Worm (Caenorhabditis elegans) whole organism, L4 larva: Measurements from ENCODE around the gene str-146.

Experiments
- F44E2.7 ChIP-seq: fragments of 200-800 bp; sonication (Bioruptor generic); IDR thresholded peaks from 2 replicates; pipeline ENCODE4 v2.1.2; 2022; ENCODE audit warnings: missing genetic modification characterization, missing compliant biosample characterization
- R02D3.7 ChIP-seq: fragments of 150-350 bp; sonication (generic microtip); optimal IDR thresholded peaks from 3 replicates; lab custom pipeline; 2014; ENCODE audit warnings: missing biosample characterization, missing genetic modification characterization
- aly-2 ChIP-seq: sonication (generic microtip); optimal IDR thresholded peaks from 2 replicates; lab custom pipeline; 2018; ENCODE audit warnings: missing biosample characterization, missing genetic modification characterization
- ama-1 ChIP-seq: fragments of 150-350 bp; optimal IDR thresholded peaks from 2 replicates; lab custom pipeline; 2014; ENCODE audit warnings: inconsistent platforms, mixed read lengths
- daf-8 ChIP-seq: fragments of 200-800 bp; sonication (Bioruptor generic); IDR thresholded peaks from 2 replicates; pipeline ENCODE4 v1.3.6; 2022; ENCODE audit warnings: missing genetic modification characterization, missing compliant biosample characterization
- fos-1 ChIP-seq: fragments of 150-350 bp; optimal IDR thresholded peaks from 2 replicates; lab custom pipeline; 2014; ENCODE audit warnings: missing biosample characterization, missing genetic modification characterization
- lin-13 ChIP-seq: fragments of 150-350 bp; optimal IDR thresholded peaks from 2 replicates; lab custom pipeline; 2014; ENCODE audit warnings: missing biosample characterization, missing genetic modification reagents, missing genetic modification characterization
- lin-15B ChIP-seq: fragments of 150-350 bp; sonication (generic microtip); optimal IDR thresholded peaks from 3 replicates; lab custom pipeline; 2014; ENCODE audit warnings: missing biosample characterization, missing genetic modification characterization
- lsy-2 ChIP-seq, 2 experiments: fragments of 150-350 bp in 1 of 2; sonication (generic microtip) in 1 of 2; optimal IDR thresholded peaks; 2 replicates each; lab custom pipeline; 2014 to 2017; ENCODE audit warnings: missing biosample characterization in 2 of 2, missing genetic modification characterization in 2 of 2
- mdl-1 ChIP-seq, 2 experiments: fragments of 150-350 bp in 1 of 2; sonication (generic microtip) in 1 of 2; optimal IDR thresholded peaks; 2 replicates each; lab custom pipeline; 2014 to 2017; ENCODE audit warnings: missing biosample characterization in 2 of 2, missing genetic modification characterization in 2 of 2
- nhr-237 ChIP-seq: sonication (generic microtip); optimal IDR thresholded peaks from 2 replicates; lab custom pipeline; 2017; ENCODE audit warnings: missing biosample characterization, missing genetic modification characterization
- nhr-76 ChIP-seq: fragments of 150-350 bp; optimal IDR thresholded peaks from 2 replicates; lab custom pipeline; 2014; ENCODE audit warnings: missing biosample characterization, missing genetic modification characterization
- nhr-77 ChIP-seq: fragments of 150-350 bp; optimal IDR thresholded peaks from 2 replicates; lab custom pipeline; 2014; ENCODE audit warnings: missing biosample characterization, missing genetic modification characterization
- unc-39 ChIP-seq: sonication (generic microtip); optimal IDR thresholded peaks from 2 replicates; lab custom pipeline; 2017; ENCODE audit warnings: missing biosample characterization, missing genetic modification characterization

DNA sequence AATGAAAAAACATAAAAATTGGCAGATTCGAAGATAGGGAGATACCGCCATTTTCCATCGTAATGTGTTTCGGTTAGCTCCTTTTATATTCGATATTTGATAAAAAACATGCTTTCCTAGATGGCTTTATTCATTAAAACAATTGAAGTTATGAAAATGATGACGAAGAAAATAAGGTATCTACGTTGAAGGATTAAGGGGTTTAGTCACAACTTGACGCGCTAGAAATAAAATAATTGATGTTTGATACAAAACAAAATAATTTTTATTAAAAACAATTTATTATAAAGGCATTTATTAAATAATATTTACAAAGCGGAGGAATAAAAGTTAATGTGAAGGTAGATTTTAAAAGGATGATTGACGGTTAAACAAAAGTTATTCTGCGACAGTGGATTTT is 4.7 kb downstream of the str-146 start, which contains the start of gene str-130:
- TF ChIP-seq mdl-1 (tag; optimal IDR thresholded peaks at IDR 0.05; lab: Kevin White, UChicago) (no peak), lsy-2 (tag; optimal IDR thresholded peaks at IDR 0.05; lab: Kevin White, UChicago) (no peak), R02D3.7 (tag; lab: Kevin White, UChicago) (no peak), aly-2 (tag; lab: Kevin White, UChicago) (no peak), nhr-237 (tag; lab: Kevin White, UChicago) (no peak), lin-13 (no peak), fos-1 (no peak), lin-15B (tag; lab: Kevin White, UChicago) (no peak), F44E2.7 (no peak), nhr-76 (no peak), nhr-77 (tag; lab: Kevin White, UChicago) (no peak), daf-8 (GFP tag; lab: Robert Waterston, UW) (no peak), ama-1 (no peak), unc-39 (tag; lab: Kevin White, UChicago) (no peak)
